Worm (Caenorhabditis elegans): Measurements from ENCODE around the gene T05C3.2.

Gene T05C3.2

ce11 chrV:5493447-5493846 lies at the start of gene T05C3.2:
Gene T05C3.2, plus strand, starts transcription at chrV:5493747.
- TF ChIP-seq bed-1 (GFP tag; IDR thresholded peaks at IDR 0.05): no peak
- TF ChIP-seq fkh-3 (tag; optimal IDR thresholded peaks at IDR 0.05): no peak
- no peak for TF ChIP-seq cebp-1 (GFP tag; IDR thresholded peaks at IDR 0.05)
- no peak for TF ChIP-seq cebp-1 (tag; optimal IDR thresholded peaks at IDR 0.05)
- TF ChIP-seq ceh-100 (GFP tag; IDR thresholded peaks at IDR 0.05): no peak
- no peak for TF ChIP-seq nhr-90 (tag; optimal IDR thresholded peaks at IDR 0.05)
- no peak for TF ChIP-seq akir-1 (GFP tag; optimal IDR thresholded peaks at IDR 0.05)
- no peak for TF ChIP-seq F49E8.2 (tag; optimal IDR thresholded peaks at IDR 0.05; ENCODE audit: insufficient read depth)
- no peak for TF ChIP-seq sea-2 (GFP tag; IDR thresholded peaks at IDR 0.05)
- TF ChIP-seq mxl-1 (tag; optimal IDR thresholded peaks at IDR 0.05): no peak

DNA sequence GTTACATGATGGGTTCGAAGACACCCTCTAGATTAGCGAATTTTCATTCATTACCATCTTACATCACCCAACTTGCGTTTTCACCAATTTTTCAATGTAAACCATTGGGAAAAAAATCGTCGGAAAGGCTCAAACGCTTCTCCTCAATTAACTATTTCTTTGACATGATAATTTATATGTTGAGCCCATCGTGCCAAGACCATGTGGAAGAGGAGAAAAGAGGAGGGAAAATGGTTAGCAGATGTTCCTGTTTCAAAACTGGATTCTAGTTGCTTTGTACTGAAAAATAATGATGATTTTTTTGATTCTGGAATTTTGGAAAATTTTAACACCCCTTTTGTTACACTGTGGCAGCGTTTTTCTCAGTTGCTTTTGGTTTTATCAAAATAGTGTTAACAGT lies 49.5 kb upstream of the T05C3.2 start:
- TF ChIP-seq Y67H2A.10 (GFP tag; conservative IDR thresholded peaks at IDR 0.05) (no peak), hlh-26 (GFP tag; conservative IDR thresholded peaks at IDR 0.05) (no peak), B0019.2 (GFP tag; conservative IDR thresholded peaks at IDR 0.05) (no peak), unc-130 (GFP tag; optimal IDR thresholded peaks at IDR 0.05) (no peak), K12H6.12 (tag; optimal IDR thresholded peaks at IDR 0.05) (no peak), lsl-1 (GFP tag; optimal IDR thresholded peaks at IDR 0.05) (no peak), ceh-58 (GFP tag; IDR thresholded peaks at IDR 0.05) (no peak), mes-4 (tag; optimal IDR thresholded peaks at IDR 0.05) (no peak), C17E4.6 (GFP tag; IDR thresholded peaks at IDR 0.05) (no peak)

DNA sequence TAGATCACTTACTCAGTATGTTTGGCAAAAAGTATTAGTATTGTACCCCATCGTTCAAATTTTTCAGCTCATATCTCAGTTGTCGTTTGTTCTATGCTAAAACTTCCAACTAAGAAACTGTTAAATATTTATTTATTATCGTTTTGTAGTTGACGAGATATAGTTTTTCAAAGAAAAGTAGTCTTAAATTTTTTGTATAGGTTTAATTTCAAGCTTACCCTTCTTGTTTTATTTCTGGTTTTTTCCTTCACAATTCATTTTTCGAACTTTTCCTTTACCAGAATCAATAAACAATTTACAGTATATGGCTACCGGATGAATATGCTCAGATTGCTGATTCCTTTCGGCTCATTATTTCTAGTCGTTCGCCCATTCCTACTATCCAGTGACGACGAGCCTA lies 47.7 kb upstream of the T05C3.2 start, which contains the start of gene F08F3.1:
Gene F08F3.1 (plus strand): TSS at position 301 of the 400 bp plus-strand sequence.
- no peak for TF ChIP-seq ceh-58 (GFP tag; IDR thresholded peaks at IDR 0.05)

DNA sequence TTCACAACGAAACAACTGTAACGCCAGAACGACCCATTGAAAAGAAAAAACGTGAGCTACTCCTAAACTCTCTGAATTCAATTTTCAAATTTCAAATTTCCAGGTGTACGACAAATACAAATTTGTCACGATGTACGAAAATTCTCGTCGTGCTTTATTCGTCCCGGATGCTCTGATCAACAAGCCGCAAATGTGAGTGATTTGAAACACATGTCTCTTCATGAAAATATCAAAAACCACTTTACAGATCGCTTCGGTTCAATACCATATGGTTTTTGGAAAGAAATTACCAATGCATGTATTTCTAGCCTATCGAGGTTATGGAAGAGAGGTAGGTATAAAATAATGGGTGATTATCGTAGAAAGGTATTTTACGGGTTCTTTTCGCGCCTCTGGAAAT lies 46.5 kb upstream of the T05C3.2 start:
- TF ChIP-seq lag-1 (GFP tag; IDR thresholded peaks at IDR 0.05): no peak
- no peak for TF ChIP-seq die-1 (tag; optimal IDR thresholded peaks at IDR 0.05)
- no peak for TF ChIP-seq snpc-4 (GFP tag; optimal IDR thresholded peaks at IDR 0.05)
- TF ChIP-seq snpc-4 (tag; optimal IDR thresholded peaks at IDR 0.05): no peak
- no peak for TF ChIP-seq ceh-27 (GFP tag; optimal IDR thresholded peaks at IDR 0.05)
- TF ChIP-seq C06A6.2 (GFP tag; conservative IDR thresholded peaks at IDR 0.05): no peak
- TF ChIP-seq F33H1.4 (GFP tag; IDR thresholded peaks at IDR 0.05): no peak
- TF ChIP-seq madf-8 (GFP tag; conservative IDR thresholded peaks at IDR 0.05): no peak
- no peak for TF ChIP-seq lin-26 (GFP tag; IDR thresholded peaks at IDR 0.05)
- no peak for TF ChIP-seq egl-44 (GFP tag; IDR thresholded peaks at IDR 0.05)
- no peak for TF ChIP-seq F22D6.2 (tag; optimal IDR thresholded peaks at IDR 0.05)
- no peak for TF ChIP-seq T26A5.8 (tag; optimal IDR thresholded peaks at IDR 0.05)
- no peak for TF ChIP-seq snpc-1.3 (tag; optimal IDR thresholded peaks at IDR 0.05; ENCODE audit: insufficient read depth)
- no peak for TF ChIP-seq hlh-26 (GFP tag; conservative IDR thresholded peaks at IDR 0.05)

- no peak for TF ChIP-seq F52B5.7 (tag; optimal IDR thresholded peaks at IDR 0.05)
- no peak for TF ChIP-seq F23B12.7 (tag; optimal IDR thresholded peaks at IDR 0.05; ENCODE audit: insufficient read depth)
- no peak for TF ChIP-seq nhr-90 (tag; optimal IDR thresholded peaks at IDR 0.05)
- no peak for TF ChIP-seq lag-1 (GFP tag; IDR thresholded peaks at IDR 0.05)
- no peak for TF ChIP-seq nfya-1 (tag; optimal IDR thresholded peaks at IDR 0.05; ENCODE audit: borderline replicate concordance, insufficient read depth)
- no peak for TF ChIP-seq lir-1 (GFP tag; conservative IDR thresholded peaks at IDR 0.05)
- no peak for TF ChIP-seq attf-6 (GFP tag; IDR thresholded peaks at IDR 0.05)
- no peak for TF ChIP-seq B0035.1 (tag; optimal IDR thresholded peaks at IDR 0.05)
- no peak for TF ChIP-seq ceh-100 (GFP tag; IDR thresholded peaks at IDR 0.05)
- no peak for TF ChIP-seq mes-4 (tag; optimal IDR thresholded peaks at IDR 0.05)
- no peak for TF ChIP-seq tlf-1 (GFP tag; optimal IDR thresholded peaks at IDR 0.05)
- no peak for TF ChIP-seq nhr-120 (GFP tag; IDR thresholded peaks at IDR 0.05)
- TF ChIP-seq C06A6.2 (GFP tag; conservative IDR thresholded peaks at IDR 0.05): no peak
- no peak for TF ChIP-seq nhr-27 (tag; optimal IDR thresholded peaks at IDR 0.05)
- TF ChIP-seq ekl-4 (GFP tag; IDR thresholded peaks at IDR 0.05): no peak
- TF ChIP-seq unc-62 (GFP tag; optimal IDR thresholded peaks at IDR 0.05): no peak
- no peak for TF ChIP-seq F49E8.2 (tag; optimal IDR thresholded peaks at IDR 0.05; ENCODE audit: insufficient read depth)
- no peak for TF ChIP-seq hlh-12 (tag; optimal IDR thresholded peaks at IDR 0.05)
These were observed 42.8 kb upstream of the T05C3.2 start for ce11 chrV:5450742-5451141.
